Worm (Caenorhabditis elegans) whole organism, L4/young adult: ENCODE measurements around the gene F28H7.8.
A peak's percentile ranks its signal among the peaks of the same experiment; 100 is the strongest.

Experiments used
- W03F9.2 ChIP-seq: fragments of 150-350 bp; optimal IDR thresholded peaks from 2 replicates; lab custom pipeline; 2014; ENCODE audit warnings: missing biosample characterization, missing genetic modification characterization
- dao-5 ChIP-seq: sonication (generic microtip); optimal IDR thresholded peaks from 2 replicates; lab custom pipeline; 2016; ENCODE audit warnings: missing genotype, missing genetic modification characterization, moderate library complexity, missing compliant biosample characterization
- him-1 ChIP-seq: sonication (generic microtip); optimal IDR thresholded peaks from 2 replicates; lab custom pipeline; 2016; ENCODE audit warnings: missing genotype, missing genetic modification reagents, missing genetic modification characterization, missing compliant biosample characterization

F28H7.8 gene

ce11 chrV:10807862-10808327 lies 49.1 kb downstream of the F28H7.8 start, which contains the start of gene plrg-1:
plrg-1 (minus strand) TSS chrV:10807912.
- TF ChIP-seq dao-5 (peak; percentile 29), W03F9.2 (tag; lab: Kevin White, UChicago) (peak; percentile 92), him-1 (peak; percentile 33)
